Fruit fly (Drosophila melanogaster) whole organism, embryonic: ENCODE results near the gene CG42828.
A peak's percentile ranks its signal among the peaks of the same experiment; 100 is the strongest.

Source experiments
- ATbp ChIP-seq: fragments of 200-800 bp; sonication (Bioruptor generic); optimal IDR thresholded peaks from 2 replicates; lab custom pipeline; 2017; ENCODE audit warnings: missing biosample characterization, mild to moderate bottlenecking, missing genetic modification characterization, missing genetic modification reagents
- BEAF-32 ChIP-seq: fragments of 200-800 bp; sonication (Bioruptor generic); optimal IDR thresholded peaks from 3 replicates; lab custom pipeline; 2017; ENCODE audit warnings: missing biosample characterization, missing genetic modification characterization, mild to moderate bottlenecking, moderate library complexity, missing genetic modification reagents
- C15 ChIP-seq: fragments of 200-800 bp; sonication (Bioruptor generic); IDR thresholded peaks from 3 replicates; pipeline ENCODE4 v1.3.6; 2022; ENCODE audit warnings: missing biosample characterization, missing genetic modification characterization
- CG10147 ChIP-seq: fragments of 200-800 bp; sonication (Bioruptor generic); optimal IDR thresholded peaks from 2 replicates; lab custom pipeline; 2019; ENCODE audit warnings: missing biosample characterization, mild to moderate bottlenecking, missing genetic modification characterization, moderate library complexity
- CG10654 ChIP-seq: fragments of 200-800 bp; sonication (Bioruptor generic); optimal IDR thresholded peaks from 2 replicates; lab custom pipeline; 2016; ENCODE audit warnings: missing biosample characterization, missing genetic modification characterization
- CG11247 ChIP-seq: fragments of 200-800 bp; sonication (Bioruptor generic); IDR thresholded peaks from 2 replicates; pipeline ENCODE4 v1.3.6; 2022; ENCODE audit warnings: missing biosample characterization, missing genetic modification characterization
- CG12104 ChIP-seq: fragments of 200-800 bp; sonication (Bioruptor generic); optimal IDR thresholded peaks from 3 replicates; lab custom pipeline; 2016; ENCODE audit warnings: missing biosample characterization, missing genetic modification characterization
- CG12155 ChIP-seq: fragments of 200-800 bp; sonication (Bioruptor generic); optimal IDR thresholded peaks from 3 replicates; lab custom pipeline; 2016; ENCODE audit warnings: missing biosample characterization, missing genetic modification characterization
- CG13123 ChIP-seq: fragments of 200-800 bp; sonication (Bioruptor generic); optimal IDR thresholded peaks from 2 replicates; lab custom pipeline; 2016; ENCODE audit warnings: missing biosample characterization, missing genetic modification characterization
- CG13775 ChIP-seq: fragments of 200-800 bp; sonication (Bioruptor generic); optimal IDR thresholded peaks from 3 replicates; lab custom pipeline; 2017; ENCODE audit warnings: missing biosample characterization, mild to moderate bottlenecking, missing genetic modification characterization
- CG14441 ChIP-seq: fragments of 200-800 bp; sonication (Bioruptor generic); IDR thresholded peaks from 2 replicates; pipeline ENCODE4 v1.3.6; 2022; ENCODE audit warnings: missing biosample characterization, missing genetic modification characterization
- CG15073 ChIP-seq: fragments of 200-800 bp; sonication (Bioruptor generic); optimal IDR thresholded peaks from 2 replicates; lab custom pipeline; 2016; ENCODE audit warnings: missing biosample characterization, missing genetic modification characterization
- CG15696 ChIP-seq: fragments of 200-800 bp; sonication (Bioruptor generic); optimal IDR thresholded peaks from 2 replicates; lab custom pipeline; 2019; ENCODE audit warnings: missing biosample characterization, mild to moderate bottlenecking, missing genetic modification characterization, moderate library complexity
- CG17186 ChIP-seq: fragments of 200-800 bp; sonication (Bioruptor generic); optimal IDR thresholded peaks from 3 replicates; lab custom pipeline; 2017; ENCODE audit warnings: missing biosample characterization, missing genetic modification reagents, missing genetic modification characterization
- CG2678 ChIP-seq: fragments of 200-800 bp; sonication (Bioruptor generic); optimal IDR thresholded peaks from 3 replicates; lab custom pipeline; 2019; ENCODE audit warnings: missing biosample characterization, mild to moderate bottlenecking, missing genetic modification characterization, moderate library complexity
- CG2712 ChIP-seq: fragments of 200-800 bp; optimal IDR thresholded peaks from 3 replicates; lab custom pipeline; 2019; ENCODE audit warnings: missing biosample characterization, mild to moderate bottlenecking, missing genetic modification characterization, moderate library complexity
- CG30020 ChIP-seq: fragments of 200-800 bp; optimal IDR thresholded peaks from 2 replicates; lab custom pipeline; 2019; ENCODE audit warnings: missing biosample characterization, mild to moderate bottlenecking, missing genetic modification characterization, moderate library complexity
- CG31224 ChIP-seq: fragments of 200-800 bp; sonication (Bioruptor generic); IDR thresholded peaks from 2 replicates; pipeline ENCODE4 v1.3.6; 2022; ENCODE audit warnings: missing biosample characterization, missing genetic modification characterization
- CG33213 ChIP-seq: fragments of 200-800 bp; sonication (Bioruptor generic); optimal IDR thresholded peaks from 3 replicates; lab custom pipeline; 2016; ENCODE audit warnings: missing biosample characterization, missing genetic modification characterization
- CG3407 ChIP-seq: fragments of 200-800 bp; sonication (Bioruptor generic); optimal IDR thresholded peaks from 2 replicates; lab custom pipeline; 2018; ENCODE audit warnings: missing biosample characterization, mild to moderate bottlenecking, missing genetic modification characterization
- CG4424 ChIP-seq: fragments of 200-800 bp; sonication (Bioruptor generic); optimal IDR thresholded peaks from 3 replicates; lab custom pipeline; 2016; ENCODE audit warnings: missing biosample characterization, missing genetic modification characterization
- CG4820 ChIP-seq: fragments of 200-800 bp; sonication (Bioruptor generic); optimal IDR thresholded peaks from 3 replicates; lab custom pipeline; 2016; ENCODE audit warnings: missing biosample characterization, missing genetic modification characterization
- CG6689 ChIP-seq: fragments of 200-800 bp; sonication (Bioruptor generic); IDR thresholded peaks from 2 replicates; pipeline ENCODE4 v1.3.6; 2022; ENCODE audit warnings: missing biosample characterization, missing genetic modification characterization
- CG7357 ChIP-seq: fragments of 200-800 bp; sonication (Bioruptor generic); IDR thresholded peaks from 3 replicates; pipeline ENCODE4 v1.3.6; 2022; ENCODE audit warnings: missing biosample characterization, missing genetic modification characterization
- CG7928 ChIP-seq: fragments of 200-800 bp; sonication (Bioruptor generic); optimal IDR thresholded peaks from 2 replicates; lab custom pipeline; 2017; ENCODE audit warnings: missing biosample characterization, mild to moderate bottlenecking, missing genetic modification characterization
- CG8281 ChIP-seq: fragments of 200-800 bp; sonication (Bioruptor generic); optimal IDR thresholded peaks from 2 replicates; lab custom pipeline; 2018; ENCODE audit warnings: missing biosample characterization, mild to moderate bottlenecking, missing genetic modification characterization, moderate library complexity
- Dad ChIP-seq: fragments of 200-800 bp; sonication (Bioruptor generic); optimal IDR thresholded peaks from 3 replicates; lab custom pipeline; 2016; ENCODE audit warnings: missing biosample characterization, missing genetic modification characterization
- Ets65A ChIP-seq: fragments of 200-800 bp; sonication (Bioruptor generic); peaks from one replicate; lab custom pipeline; 2016; ENCODE audit warnings: missing biosample characterization, missing genetic modification characterization
- HmgD ChIP-seq: fragments of 200-800 bp; sonication (Bioruptor generic); optimal IDR thresholded peaks from 3 replicates; lab custom pipeline; 2016; ENCODE audit warnings: missing biosample characterization, missing genetic modification characterization
- Hmr ChIP-seq: fragments of 200-800 bp; sonication (Bioruptor generic); optimal IDR thresholded peaks from 3 replicates; lab custom pipeline; 2017; ENCODE audit warnings: mild to moderate bottlenecking, missing biosample characterization, missing genetic modification reagents, missing genetic modification characterization
- Hr78 ChIP-seq, 2 experiments: fragments of 200-800 bp in 1 of 2; fragments of >200 bp in 1 of 2; sonication (Bioruptor generic) in 1 of 2; optimal IDR thresholded peaks; 2 replicates each; lab custom pipeline; 2017 to 2019; ENCODE audit warnings: missing biosample characterization in 2 of 2, missing genetic modification characterization in 2 of 2, mild to moderate bottlenecking in 1 of 2, moderate library complexity in 1 of 2
- MBD-R2 ChIP-seq: fragments of 200-800 bp; sonication (Bioruptor generic); IDR thresholded peaks from 2 replicates; pipeline ENCODE4 v1.3.6; 2022; ENCODE audit warnings: missing biosample characterization, missing genetic modification characterization
- Oli ChIP-seq: fragments of 200-800 bp; sonication (Bioruptor generic); optimal IDR thresholded peaks from 2 replicates; lab custom pipeline; 2018; ENCODE audit warnings: missing biosample characterization, mild to moderate bottlenecking, missing genetic modification characterization, moderate library complexity
- Scr ChIP-seq: fragments of 200-800 bp; sonication (Bioruptor generic); IDR thresholded peaks from 2 replicates; pipeline ENCODE4 v1.3.6; 2022; ENCODE audit warnings: missing biosample characterization, missing genetic modification characterization; ENCODE audit not compliant: partially characterized antibody
- Vsx1 ChIP-seq: fragments of 200-800 bp; sonication (Bioruptor generic); optimal IDR thresholded peaks from 2 replicates; lab custom pipeline; 2017; ENCODE audit warnings: missing biosample characterization, mild to moderate bottlenecking, missing genetic modification characterization, missing genetic modification reagents
- ac ChIP-seq: fragments of 200-800 bp; sonication (Bioruptor generic); optimal IDR thresholded peaks from 3 replicates; lab custom pipeline; 2017; ENCODE audit warnings: missing biosample characterization, mild to moderate bottlenecking, missing genetic modification characterization
- ash1 ChIP-seq: fragments of 200-800 bp; sonication (Bioruptor generic); optimal IDR thresholded peaks from 2 replicates; lab custom pipeline; 2018; ENCODE audit warnings: missing biosample characterization, mild to moderate bottlenecking, missing genetic modification characterization
- gcm ChIP-seq: fragments of 200-800 bp; sonication (Bioruptor generic); optimal IDR thresholded peaks from 2 replicates; lab custom pipeline; 2019; ENCODE audit warnings: missing biosample characterization, mild to moderate bottlenecking, missing genetic modification characterization, moderate library complexity
- grn ChIP-seq: fragments of 200-800 bp; sonication (Bioruptor generic); optimal IDR thresholded peaks from 3 replicates; lab custom pipeline; 2017; ENCODE audit warnings: missing biosample characterization, missing genetic modification characterization
- ham ChIP-seq: fragments of 200-800 bp; sonication (Bioruptor generic); IDR thresholded peaks from 2 replicates; pipeline ENCODE4 v1.3.6; 2022; ENCODE audit warnings: missing biosample characterization, missing genetic modification characterization
- kah ChIP-seq: fragments of 200-800 bp; sonication (Bioruptor generic); optimal IDR thresholded peaks from 2 replicates; lab custom pipeline; 2018; ENCODE audit warnings: missing biosample characterization, mild to moderate bottlenecking, missing genetic modification characterization
- nau ChIP-seq: fragments of 200-800 bp; sonication (Bioruptor generic); optimal IDR thresholded peaks from 3 replicates; lab custom pipeline; 2017; ENCODE audit warnings: missing biosample characterization, mild to moderate bottlenecking, missing genetic modification characterization, missing genetic modification reagents
- nerfin-2 ChIP-seq: fragments of 200-800 bp; sonication (Bioruptor generic); IDR thresholded peaks from 2 replicates; pipeline ENCODE4 v1.3.6; 2022; ENCODE audit warnings: missing biosample characterization, missing genetic modification characterization; ENCODE audit not compliant: partially characterized antibody
- nmo ChIP-seq: fragments of 200-800 bp; sonication (Bioruptor generic); optimal IDR thresholded peaks from 2 replicates; lab custom pipeline; 2018; ENCODE audit warnings: missing biosample characterization, mild to moderate bottlenecking, missing genetic modification characterization, moderate library complexity
- prd ChIP-seq, 3 experiments: fragments of >200 bp in 2 of 3; fragments of 200-800 bp in 1 of 3; sonication (Bioruptor generic) in 1 of 3; optimal IDR thresholded peaks in 2 of 3; IDR thresholded peaks in 1 of 3; 2 replicates in 2 of 3; 3 replicates in 1 of 3; pipeline versions ENCODE4 v1.3.6 to Lab custom; 2017 to 2022; ENCODE audit warnings: missing biosample characterization in 1 of 3, missing genetic modification characterization in 1 of 3
- salm ChIP-seq: fragments of 200-800 bp; sonication (Bioruptor generic); optimal IDR thresholded peaks from 2 replicates; lab custom pipeline; 2018; ENCODE audit warnings: missing biosample characterization, mild to moderate bottlenecking, missing genetic modification characterization
- scrt ChIP-seq: fragments of 200-800 bp; sonication (Bioruptor generic); optimal IDR thresholded peaks from 2 replicates; lab custom pipeline; 2018; ENCODE audit warnings: missing biosample characterization, mild to moderate bottlenecking, missing genetic modification characterization, moderate library complexity
- sisA ChIP-seq: fragments of 200-800 bp; sonication (Bioruptor generic); IDR thresholded peaks from 2 replicates; pipeline ENCODE4 v1.3.6; 2022; ENCODE audit warnings: missing biosample characterization, missing genetic modification characterization
- trh ChIP-seq: fragments of 200-800 bp; sonication (Bioruptor generic); optimal IDR thresholded peaks from 2 replicates; lab custom pipeline; 2016; ENCODE audit warnings: missing biosample characterization, missing genetic modification characterization
- tup ChIP-seq: fragments of 200-800 bp; sonication (Bioruptor generic); optimal IDR thresholded peaks from 2 replicates; lab custom pipeline; 2016; ENCODE audit warnings: missing biosample characterization, mild to moderate bottlenecking, missing genetic modification characterization, moderate library complexity

Gene CG42828

DNA sequence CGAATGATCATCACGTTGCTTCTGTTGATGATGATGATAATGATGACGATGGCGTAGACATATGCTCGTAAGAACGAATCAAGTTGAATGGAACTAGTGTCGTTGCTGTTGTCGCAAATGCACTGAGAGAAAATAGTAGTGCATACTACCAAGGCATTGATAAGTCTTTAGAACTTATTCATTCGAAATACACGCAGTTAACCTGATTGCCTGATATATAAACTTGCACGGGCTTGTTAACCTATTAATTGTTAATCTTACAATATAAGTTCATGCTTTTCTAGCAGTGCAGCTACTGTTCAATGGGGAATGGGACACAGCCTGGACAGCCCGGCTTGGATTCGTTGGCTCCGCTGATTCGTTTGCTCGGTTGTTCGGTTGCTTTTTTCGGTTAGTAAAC lies 47.2 kb upstream of the CG42828 start (continued):
- TF ChIP-seq nmo (GFP tag; lab: Kevin White, UChicago): peak; percentile 87
- TF ChIP-seq CG3407 (GFP tag; lab: Kevin White, UChicago): peak; percentile 77
- TF ChIP-seq MBD-R2: peak; percentile 45; the same call in 1 of the 2 replicates
- TF ChIP-seq CG31224 (GFP tag; lab: Robert Waterston, UW): peak; percentile 72
- TF ChIP-seq scrt (GFP tag; lab: Kevin White, UChicago): peak; percentile 63
- peak; percentile 80 for TF ChIP-seq sisA (GFP tag; lab: Robert Waterston, UW)
- TF ChIP-seq Vsx1 (GFP tag; lab: Kevin White, UChicago): peak; percentile 26
- TF ChIP-seq CG30020 (tag; lab: Kevin White, UChicago): no peak
- peak; percentile 70 for TF ChIP-seq CG14441 (GFP tag; lab: Robert Waterston, UW)
- peak; percentile 60 for TF ChIP-seq CG12104 (GFP tag; lab: Kevin White, UChicago)
- TF ChIP-seq CG12155 (GFP tag; lab: Kevin White, UChicago): peak; percentile 81
- TF ChIP-seq CG4820: peak; percentile 89
- peak; percentile 86 for TF ChIP-seq CG2678 (tag; lab: Kevin White, UChicago)
- no peak for TF ChIP-seq CG15073
- peak; percentile 75 for TF ChIP-seq CG11247 (GFP tag; lab: Robert Waterston, UW)
- peak; percentile 80 for TF ChIP-seq CG6689 (GFP tag; lab: Robert Waterston, UW)
- TF ChIP-seq ash1 (GFP tag; lab: Kevin White, UChicago): no peak
- TF ChIP-seq CG13775 (GFP tag; lab: Kevin White, UChicago): peak; percentile 82
- peak; percentile 86 for TF ChIP-seq Oli (tag; lab: Kevin White, UChicago)
- peak in 1 of 2 experiments; percentile 40 for TF ChIP-seq Hr78 (GFP tag; optimal IDR thresholded peaks at IDR 0.05; lab: Kevin White, UChicago)
- no peak for TF ChIP-seq C15 (GFP tag; lab: Robert Waterston, UW)
- TF ChIP-seq ATbp (GFP tag; lab: Kevin White, UChicago): peak; percentile 75
- TF ChIP-seq grn (GFP tag; lab: Kevin White, UChicago): no peak
- peak; percentile 58 for TF ChIP-seq CG13123 (GFP tag; lab: Kevin White, UChicago)
- no peak for TF ChIP-seq Scr (GFP tag; lab: Robert Waterston, UW)
- TF ChIP-seq nau (GFP tag; lab: Kevin White, UChicago): peak; percentile 61
- peak; percentile 90 for TF ChIP-seq CG4424
- peak; percentile 82 for TF ChIP-seq Hmr (GFP tag; lab: Kevin White, UChicago)
- TF ChIP-seq HmgD (GFP tag; lab: Kevin White, UChicago): peak; percentile 37
- TF ChIP-seq trh: peak; percentile 26
- TF ChIP-seq gcm (GFP tag; lab: Kevin White, UChicago): peak; percentile 82
- TF ChIP-seq CG2712 (tag; lab: Kevin White, UChicago): peak; percentile 94
- TF ChIP-seq CG33213: peak; percentile 83
- TF ChIP-seq kah: peak; percentile 58
- TF ChIP-seq ac (GFP tag; lab: Kevin White, UChicago): peak; percentile 67
- TF ChIP-seq Ets65A (GFP tag; lab: Kevin White, UChicago): peak; percentile 98
- no peak for TF ChIP-seq ham (GFP tag; lab: Robert Waterston, UW)
- TF ChIP-seq prd (optimal IDR thresholded peaks at IDR 0.05; lab: Kevin White, UChicago): no peak
- peak; percentile 87 for TF ChIP-seq prd (GFP tag; IDR thresholded peaks at IDR 0.05; lab: Robert Waterston, UW)
- TF ChIP-seq BEAF-32 (GFP tag; lab: Kevin White, UChicago): no peak
- peak; percentile 81 for TF ChIP-seq Dad (GFP tag; lab: Kevin White, UChicago)
- TF ChIP-seq tup: peak; percentile 63
- TF ChIP-seq CG8281: peak; percentile 30
- TF ChIP-seq CG10147 (GFP tag; lab: Kevin White, UChicago): peak; percentile 71
- peak; percentile 78 for TF ChIP-seq CG10654
- no peak for TF ChIP-seq nerfin-2 (GFP tag; lab: Robert Waterston, UW)
- TF ChIP-seq CG7928: peak; percentile 25
- TF ChIP-seq CG15696 (tag; lab: Kevin White, UChicago): peak; percentile 84
- TF ChIP-seq CG7357 (GFP tag; lab: Robert Waterston, UW): peak; percentile 73; the same call in 2 of the 3 replicates
- peak; percentile 69 for TF ChIP-seq salm (tag; lab: Kevin White, UChicago)
- TF ChIP-seq CG17186 (GFP tag; lab: Kevin White, UChicago): peak; percentile 53
